Worm (Caenorhabditis elegans): ENCODE results near the gene nlp-70.
A peak's percentile ranks its signal among the peaks of the same experiment; 100 is the strongest.

Gene nlp-70

DNA sequence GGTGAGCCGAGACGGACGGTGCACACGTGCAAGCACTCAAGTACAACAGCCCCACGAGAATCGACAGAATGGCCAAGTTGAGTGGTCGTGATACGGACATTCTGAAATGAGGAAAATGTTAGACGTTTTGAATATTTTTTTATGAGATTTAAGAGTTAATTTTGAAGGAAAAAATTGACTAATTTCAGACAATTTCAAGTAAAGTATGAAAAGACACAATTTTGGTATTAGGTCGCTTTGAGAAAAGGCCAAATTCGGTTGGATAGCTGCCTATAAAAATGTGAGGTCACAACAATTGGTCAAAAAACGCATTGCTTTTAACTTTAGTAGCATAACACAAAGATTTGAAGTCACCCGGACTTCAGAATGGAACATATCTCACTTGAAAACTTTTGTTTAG is at the start of gene nlp-70:
Gene nlp-70, minus strand, starts transcription at position 101 of the 400 bp plus-strand sequence.
- no peak for TF ChIP-seq ceh-9 (tag; optimal IDR thresholded peaks at IDR 0.05)
- TF ChIP-seq pqm-1 (tag; optimal IDR thresholded peaks at IDR 0.05), result no peak
- no peak for TF ChIP-seq fkh-2 (tag; optimal IDR thresholded peaks at IDR 0.05)
- TF ChIP-seq egl-5 (tag; optimal IDR thresholded peaks at IDR 0.05), result no peak

DNA sequence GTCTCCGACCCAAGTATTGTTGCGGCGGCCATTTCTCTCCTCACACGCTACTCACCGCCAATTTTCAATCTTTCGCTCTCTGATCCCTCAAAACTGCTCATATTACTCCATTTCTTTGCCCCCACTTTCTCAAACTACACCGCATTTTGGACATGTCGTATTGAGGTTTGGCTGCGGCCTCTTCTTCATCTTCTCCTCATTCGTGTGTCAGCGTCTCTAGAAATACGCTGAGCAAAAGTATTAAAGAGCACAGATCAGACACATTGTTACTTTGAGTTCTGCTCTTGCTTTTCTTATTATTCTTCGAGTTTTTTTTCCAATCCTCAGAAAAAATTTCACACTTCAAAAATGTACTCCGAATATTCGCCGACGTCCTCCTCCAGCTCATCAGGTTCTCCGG is 47.3 kb upstream of the nlp-70 start:
- TF ChIP-seq nhr-11 (tag; optimal IDR thresholded peaks at IDR 0.05) (no peak), ceh-82 (tag; optimal IDR thresholded peaks at IDR 0.05) (no peak), fkh-10 (GFP tag; optimal IDR thresholded peaks at IDR 0.05) (no peak), nhr-43 (tag; optimal IDR thresholded peaks at IDR 0.05; ENCODE audit: poor library complexity, severe bottlenecking) (no peak), nhr-25 (tag; optimal IDR thresholded peaks at IDR 0.05) (no peak), aly-2 (tag; optimal IDR thresholded peaks at IDR 0.05) (no peak), tbx-2 (tag; optimal IDR thresholded peaks at IDR 0.05) (no peak), ceh-9 (tag; optimal IDR thresholded peaks at IDR 0.05) (no peak), elt-2 (tag; optimal IDR thresholded peaks at IDR 0.05) (no peak), nhr-12 (tag; optimal IDR thresholded peaks at IDR 0.05) (no peak), lin-15B (tag; optimal IDR thresholded peaks at IDR 0.05) (no peak), nhr-28 (tag; optimal IDR thresholded peaks at IDR 0.05) (no peak), mdl-1 (tag; optimal IDR thresholded peaks at IDR 0.05) (no peak), sea-2 (GFP tag; optimal IDR thresholded peaks at IDR 0.05) (no peak), ztf-4 (tag; optimal IDR thresholded peaks at IDR 0.05) (no peak)

DNA sequence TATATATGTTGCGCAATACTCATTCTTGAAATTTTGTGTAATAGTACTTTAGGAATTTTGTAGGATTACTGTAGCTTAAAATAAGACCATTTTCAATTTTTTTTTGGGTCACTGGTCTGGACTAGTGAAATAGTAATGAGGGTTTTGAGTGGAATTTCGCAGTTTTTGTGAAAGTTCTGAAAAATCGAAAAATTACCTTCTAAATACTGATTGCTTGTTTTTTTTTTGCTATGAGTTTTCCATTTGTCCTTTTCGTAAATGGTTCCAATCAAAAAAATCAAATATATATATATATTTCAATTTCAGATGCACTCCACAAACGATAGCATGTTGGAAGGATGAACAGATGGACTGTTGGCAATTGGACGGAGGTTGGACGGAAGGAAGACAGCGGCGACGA is 39.7 kb upstream of the nlp-70 start, which contains the start of gene nhr-15:
Gene nhr-15, plus strand, starts transcription at position 301 of the 400 bp plus-strand sequence.
- TF ChIP-seq ceh-9 (tag; optimal IDR thresholded peaks at IDR 0.05) (no peak), lin-15B (tag; optimal IDR thresholded peaks at IDR 0.05) (no peak), pqm-1 (tag; optimal IDR thresholded peaks at IDR 0.05) (no peak), nhr-43 (tag; optimal IDR thresholded peaks at IDR 0.05; ENCODE audit: poor library complexity, severe bottlenecking) (no peak), nhr-11 (tag; optimal IDR thresholded peaks at IDR 0.05) (no peak), egl-27 (tag; optimal IDR thresholded peaks at IDR 0.05) (no peak), ztf-11 (tag; optimal IDR thresholded peaks at IDR 0.05) (no peak), snpc-4 (tag; optimal IDR thresholded peaks at IDR 0.05) (no peak), nhr-76 (tag; optimal IDR thresholded peaks at IDR 0.05) (no peak), sea-2 (GFP tag; optimal IDR thresholded peaks at IDR 0.05) (no peak), hmg-11 (tag; optimal IDR thresholded peaks at IDR 0.05) (no peak), elt-2 (tag; optimal IDR thresholded peaks at IDR 0.05) (no peak)

DNA sequence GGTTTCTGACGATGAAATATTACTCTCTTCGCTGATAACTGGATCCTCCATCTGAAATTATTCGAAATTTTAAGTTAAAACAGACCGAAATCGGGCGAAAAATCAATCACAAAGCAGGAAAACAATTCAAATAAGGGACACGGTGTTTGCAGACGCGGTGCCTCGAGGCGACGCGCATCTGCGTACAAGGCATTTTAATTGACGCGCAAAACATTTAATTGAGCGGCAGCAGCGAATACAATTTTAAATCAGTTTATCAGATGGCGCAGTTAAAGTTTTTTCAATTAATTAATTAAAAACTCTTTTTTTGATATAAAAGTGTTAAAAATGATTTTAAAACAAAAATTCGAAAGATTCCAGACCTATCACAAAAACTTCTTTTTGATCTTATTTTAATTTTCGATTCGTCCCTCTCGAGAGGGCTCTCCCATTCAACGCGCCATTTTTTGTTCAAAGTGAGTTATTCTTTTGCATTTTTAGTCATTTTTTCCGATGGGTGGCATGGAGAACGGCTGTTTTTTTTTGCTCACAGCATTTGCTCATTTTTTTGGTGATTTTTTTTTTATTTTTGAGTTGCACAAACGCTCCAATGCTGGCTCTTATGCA is 38.9 kb upstream of the nlp-70 start, which contains the start of gene phf-10:
Gene phf-10, minus strand, starts transcription at position 81 of the 606 bp plus-strand sequence.
- TF ChIP-seq pha-4 (tag; optimal IDR thresholded peaks at IDR 0.05) (peak; percentile 3), hmg-11 (tag; optimal IDR thresholded peaks at IDR 0.05) (peak; percentile 59), mdl-1 (tag; optimal IDR thresholded peaks at IDR 0.05) (no peak), elt-2 (tag; optimal IDR thresholded peaks at IDR 0.05) (peak; percentile 2), nhr-77 (tag; optimal IDR thresholded peaks at IDR 0.05) (no peak), ceh-9 (tag; optimal IDR thresholded peaks at IDR 0.05) (no peak), nhr-76 (tag; optimal IDR thresholded peaks at IDR 0.05) (no peak), nfya-1 (tag; optimal IDR thresholded peaks at IDR 0.05; ENCODE audit: insufficient read depth) (peak; percentile 25)

DNA sequence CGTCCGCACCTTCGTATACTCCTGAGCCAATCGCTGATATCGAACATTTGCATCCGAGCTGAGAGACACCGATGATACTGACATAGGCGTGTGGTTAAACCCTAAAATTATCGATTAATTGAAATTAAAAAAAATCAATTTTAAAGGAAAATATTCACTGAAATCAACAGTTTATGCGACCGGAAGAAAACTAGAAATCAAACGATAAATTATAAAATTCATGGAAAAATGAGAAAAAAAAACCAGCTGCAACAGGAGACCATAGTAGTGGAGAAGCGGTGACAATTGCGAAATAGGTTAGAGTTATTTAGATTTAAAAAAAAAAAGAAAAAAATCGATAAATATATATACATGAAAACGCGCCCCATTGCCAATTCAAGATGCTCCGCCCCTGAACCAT is 31.9 kb upstream of the nlp-70 start, which contains the start of gene F33E11.3:
Gene F33E11.3, minus strand, starts transcription at position 101 of the 400 bp plus-strand sequence.
- TF ChIP-seq snpc-4 (tag; optimal IDR thresholded peaks at IDR 0.05) (no peak), ceh-28 (tag; optimal IDR thresholded peaks at IDR 0.05) (peak; percentile 43)

DNA sequence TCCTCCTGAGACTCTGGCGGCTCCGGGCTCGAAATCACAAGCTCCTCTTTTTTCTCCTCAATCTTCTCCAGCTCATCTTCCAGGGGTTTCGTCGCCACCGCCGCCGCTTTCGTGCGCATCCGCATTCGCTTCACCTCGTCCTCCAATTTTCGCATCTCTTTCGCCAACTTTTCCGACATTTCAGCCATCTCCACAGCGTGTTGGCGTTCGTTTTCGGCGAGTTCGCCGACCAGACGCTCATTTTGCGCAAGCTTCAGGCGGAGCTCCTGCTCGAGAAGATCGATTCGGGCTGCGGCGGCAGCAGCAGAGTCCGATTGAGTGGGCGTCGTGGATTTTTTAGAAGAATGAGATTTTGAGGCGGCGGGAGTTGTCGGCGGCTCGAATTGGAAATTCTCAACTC is 30.5 kb upstream of the nlp-70 start:
- TF ChIP-seq nhr-25 (tag; optimal IDR thresholded peaks at IDR 0.05) (no peak), nhr-77 (tag; optimal IDR thresholded peaks at IDR 0.05) (no peak), elt-2 (tag; optimal IDR thresholded peaks at IDR 0.05) (no peak), jun-1 (tag; optimal IDR thresholded peaks at IDR 0.05) (no peak), egl-27 (tag; optimal IDR thresholded peaks at IDR 0.05) (no peak), aly-2 (tag; optimal IDR thresholded peaks at IDR 0.05) (no peak), elt-1 (tag; optimal IDR thresholded peaks at IDR 0.05) (no peak), R02D3.7 (tag; optimal IDR thresholded peaks at IDR 0.05) (no peak), daf-12 (tag; optimal IDR thresholded peaks at IDR 0.05) (no peak)
